Fruit fly (Drosophila melanogaster) whole organism, embryonic: Measurements from ENCODE around the gene CG2691.

Source experiments
- ATbp ChIP-seq: fragments of 200-800 bp; sonication (Bioruptor generic); optimal IDR thresholded peaks from 2 replicates; lab custom pipeline; 2017; ENCODE audit warnings: missing biosample characterization, mild to moderate bottlenecking, missing genetic modification characterization, missing genetic modification reagents
- Asciz ChIP-seq: fragments of 200-800 bp; sonication (Bioruptor generic); optimal IDR thresholded peaks from 2 replicates; lab custom pipeline; 2017; ENCODE audit warnings: missing biosample characterization, mild to moderate bottlenecking, missing genetic modification characterization, missing genetic modification reagents
- CG10543 ChIP-seq: fragments of 200-800 bp; sonication (Bioruptor generic); optimal IDR thresholded peaks from 3 replicates; lab custom pipeline; 2017; ENCODE audit warnings: missing biosample characterization, mild to moderate bottlenecking, missing genetic modification characterization, moderate library complexity
- CG11560 ChIP-seq: fragments of 200-800 bp; sonication (Bioruptor generic); IDR thresholded peaks from 3 replicates; pipeline ENCODE4 v1.3.6; 2022; ENCODE audit warnings: missing biosample characterization, missing genetic modification characterization
- CG12744 ChIP-seq: fragments of 200-800 bp; sonication (Bioruptor generic); optimal IDR thresholded peaks from 2 replicates; lab custom pipeline; 2016; ENCODE audit warnings: missing biosample characterization, missing genetic modification characterization
- CG13775 ChIP-seq: fragments of 200-800 bp; sonication (Bioruptor generic); optimal IDR thresholded peaks from 3 replicates; lab custom pipeline; 2017; ENCODE audit warnings: missing biosample characterization, mild to moderate bottlenecking, missing genetic modification characterization
- CG14965 ChIP-seq: fragments of 200-800 bp; sonication (Bioruptor generic); optimal IDR thresholded peaks from 2 replicates; lab custom pipeline; 2016; ENCODE audit warnings: missing biosample characterization, missing genetic modification characterization, borderline replicate concordance
- CG15011 ChIP-seq: fragments of 200-800 bp; sonication (Bioruptor generic); optimal IDR thresholded peaks from 3 replicates; lab custom pipeline; 2018; ENCODE audit warnings: missing biosample characterization, mild to moderate bottlenecking, missing genetic modification characterization
- CG15696 ChIP-seq: fragments of 200-800 bp; sonication (Bioruptor generic); optimal IDR thresholded peaks from 2 replicates; lab custom pipeline; 2019; ENCODE audit warnings: missing biosample characterization, mild to moderate bottlenecking, missing genetic modification characterization, moderate library complexity
- CG17328 ChIP-seq: fragments of 200-800 bp; sonication (Bioruptor generic); IDR thresholded peaks from 2 replicates; pipeline ENCODE4 v1.3.6; 2022; ENCODE audit warnings: missing biosample characterization, missing genetic modification characterization
- CG17359 ChIP-seq: fragments of 200-800 bp; sonication (Bioruptor generic); optimal IDR thresholded peaks from 3 replicates; lab custom pipeline; 2018; ENCODE audit warnings: missing biosample characterization, mild to moderate bottlenecking, missing genetic modification characterization, moderate library complexity
- CG17802 ChIP-seq: fragments of 200-800 bp; sonication (Bioruptor generic); optimal IDR thresholded peaks from 2 replicates; lab custom pipeline; 2018; ENCODE audit warnings: missing biosample characterization, mild to moderate bottlenecking, missing genetic modification characterization, moderate library complexity
- CG31365 ChIP-seq: fragments of 200-800 bp; sonication (Bioruptor generic); optimal IDR thresholded peaks from 2 replicates; lab custom pipeline; 2018; ENCODE audit warnings: missing biosample characterization, mild to moderate bottlenecking, missing genetic modification characterization
- CG32772 ChIP-seq: fragments of 200-800 bp; sonication (Bioruptor generic); IDR thresholded peaks from 2 replicates; pipeline ENCODE4 v1.3.6; 2022; ENCODE audit warnings: missing biosample characterization, missing genetic modification characterization
- CG5245 ChIP-seq: fragments of 200-800 bp; sonication (Bioruptor generic); optimal IDR thresholded peaks from 3 replicates; lab custom pipeline; 2016; ENCODE audit warnings: missing biosample characterization, missing genetic modification characterization
- CG9817 ChIP-seq: fragments of 200-800 bp; sonication (Bioruptor generic); optimal IDR thresholded peaks from 2 replicates; lab custom pipeline; 2018; ENCODE audit warnings: missing biosample characterization, mild to moderate bottlenecking, missing genetic modification characterization, moderate library complexity
- D19B ChIP-seq: fragments of 200-800 bp; sonication (Bioruptor generic); optimal IDR thresholded peaks from 2 replicates; lab custom pipeline; 2017; ENCODE audit warnings: missing biosample characterization, mild to moderate bottlenecking, missing genetic modification characterization
- Hr51 ChIP-seq, 2 experiments: fragments of 200-800 bp; sonication (Bioruptor generic); optimal IDR thresholded peaks; 2 replicates in 1 of 2; 3 replicates in 1 of 2; lab custom pipeline; 2016 to 2018; ENCODE audit warnings: missing biosample characterization in 2 of 2, missing genetic modification characterization in 2 of 2, mild to moderate bottlenecking in 1 of 2, moderate library complexity in 1 of 2
- Meics ChIP-seq: fragments of 200-800 bp; sonication (Bioruptor generic); optimal IDR thresholded peaks from 2 replicates; lab custom pipeline; 2017; ENCODE audit warnings: missing biosample characterization, mild to moderate bottlenecking, missing genetic modification characterization
- Mes4 ChIP-seq: fragments of 200-800 bp; sonication (Bioruptor generic); optimal IDR thresholded peaks from 2 replicates; lab custom pipeline; 2016; ENCODE audit warnings: missing biosample characterization, missing genetic modification characterization
- Six4 ChIP-seq: fragments of 200-800 bp; sonication (Bioruptor generic); optimal IDR thresholded peaks from 2 replicates; lab custom pipeline; 2016; ENCODE audit warnings: missing biosample characterization, missing genetic modification characterization
- Sry-β ChIP-seq: fragments of 200-800 bp; sonication (Bioruptor generic); optimal IDR thresholded peaks from 2 replicates; lab custom pipeline; 2018; ENCODE audit warnings: missing biosample characterization, mild to moderate bottlenecking, missing genetic modification characterization, moderate library complexity
- TFAM ChIP-seq: fragments of 200-800 bp; sonication (Bioruptor generic); optimal IDR thresholded peaks from 2 replicates; lab custom pipeline; 2017; ENCODE audit warnings: missing biosample characterization, missing genetic modification characterization, inconsistent platforms
- Taf1 ChIP-seq: fragments of 200-800 bp; sonication (Bioruptor generic); IDR thresholded peaks from 2 replicates; pipeline ENCODE4 v1.3.6; 2022; ENCODE audit warnings: missing biosample characterization, missing genetic modification characterization
- Tbp ChIP-seq: fragments of >200 bp; optimal IDR thresholded peaks from 2 replicates; lab custom pipeline; 2018; ENCODE audit warnings: missing biosample characterization, missing genetic modification characterization
- Xbp1 ChIP-seq: fragments of 200-800 bp; sonication (Bioruptor generic); optimal IDR thresholded peaks from 3 replicates; lab custom pipeline; 2016; ENCODE audit warnings: missing biosample characterization, mild to moderate bottlenecking, missing genetic modification characterization
- ap ChIP-seq: fragments of 200-800 bp; sonication (Bioruptor generic); IDR thresholded peaks from 2 replicates; pipeline ENCODE4 v1.3.6; 2022; ENCODE audit warnings: missing biosample characterization, missing genetic modification characterization
- bcd ChIP-seq: fragments of 200-800 bp; sonication (Bioruptor generic); optimal IDR thresholded peaks from 2 replicates; lab custom pipeline; 2017; ENCODE audit warnings: missing biosample characterization, mild to moderate bottlenecking, missing genetic modification characterization
- bsh ChIP-seq, 2 experiments: fragments of 200-800 bp; sonication (Bioruptor generic); optimal IDR thresholded peaks; 2 replicates each; lab custom pipeline; 2017 to 2018; ENCODE audit warnings: mild to moderate bottlenecking in 2 of 2, missing biosample characterization in 2 of 2, missing genetic modification characterization in 2 of 2, moderate library complexity in 1 of 2
- crp ChIP-seq, 2 experiments: fragments of 200-800 bp; sonication (Bioruptor generic); optimal IDR thresholded peaks; 2 replicates in 1 of 2; 3 replicates in 1 of 2; lab custom pipeline; 2017; ENCODE audit warnings: missing biosample characterization in 2 of 2, missing genetic modification characterization in 2 of 2, mild to moderate bottlenecking in 1 of 2, moderate library complexity in 1 of 2
- cwo ChIP-seq: fragments of 200-800 bp; sonication (Bioruptor generic); optimal IDR thresholded peaks from 3 replicates; lab custom pipeline; 2017; ENCODE audit warnings: missing biosample characterization, missing genetic modification characterization, mild to moderate bottlenecking, moderate library complexity, missing genetic modification reagents
- eve ChIP-seq, 2 experiments: fragments of >200 bp; optimal IDR thresholded peaks; 2 replicates each; lab custom pipeline; 2017; ENCODE audit warnings: missing biosample characterization in 2 of 2, missing genetic modification characterization in 2 of 2
- ewg ChIP-seq: fragments of 200-800 bp; sonication (Bioruptor generic); optimal IDR thresholded peaks from 3 replicates; lab custom pipeline; 2017; ENCODE audit warnings: mild to moderate bottlenecking, missing biosample characterization, missing genetic modification reagents, missing genetic modification characterization
- fd64A ChIP-seq: fragments of 200-800 bp; sonication (Bioruptor generic); optimal IDR thresholded peaks from 3 replicates; lab custom pipeline; 2018; ENCODE audit warnings: missing biosample characterization, mild to moderate bottlenecking, missing genetic modification characterization
- fru ChIP-seq: fragments of >200 bp; optimal IDR thresholded peaks from 2 replicates; lab custom pipeline; 2017
- gfzf ChIP-seq: fragments of 200-800 bp; sonication (Bioruptor generic); optimal IDR thresholded peaks from 2 replicates; lab custom pipeline; 2016; ENCODE audit warnings: missing biosample characterization, mild to moderate bottlenecking, missing genetic modification characterization, moderate library complexity
- grn ChIP-seq: fragments of 200-800 bp; sonication (Bioruptor generic); optimal IDR thresholded peaks from 3 replicates; lab custom pipeline; 2017; ENCODE audit warnings: missing biosample characterization, missing genetic modification characterization
- gsb-n ChIP-seq: fragments of 200-800 bp; sonication (Bioruptor generic); optimal IDR thresholded peaks from 3 replicates; lab custom pipeline; 2018; ENCODE audit warnings: missing biosample characterization, mild to moderate bottlenecking, missing genetic modification characterization
- inv ChIP-seq: fragments of 200-800 bp; sonication (Bioruptor generic); IDR thresholded peaks from 2 replicates; pipeline ENCODE4 v1.3.6; 2022; ENCODE audit warnings: missing biosample characterization, missing genetic modification characterization; ENCODE audit not compliant: partially characterized antibody
- kah ChIP-seq: fragments of 200-800 bp; sonication (Bioruptor generic); optimal IDR thresholded peaks from 2 replicates; lab custom pipeline; 2018; ENCODE audit warnings: missing biosample characterization, mild to moderate bottlenecking, missing genetic modification characterization
- lov ChIP-seq, 2 experiments: fragments of 200-800 bp in 1 of 2; fragments of >200 bp in 1 of 2; sonication (Bioruptor generic) in 1 of 2; IDR thresholded peaks in 1 of 2; optimal IDR thresholded peaks in 1 of 2; 2 replicates in 1 of 2; 3 replicates in 1 of 2; pipeline versions ENCODE4 v1.3.6 to Lab custom; 2017 to 2022; ENCODE audit warnings: missing biosample characterization in 1 of 2, missing genetic modification characterization in 1 of 2
- org-1 ChIP-seq: fragments of 200-800 bp; sonication (Bioruptor generic); optimal IDR thresholded peaks from 2 replicates; lab custom pipeline; 2017; ENCODE audit warnings: missing biosample characterization, missing genetic modification characterization
- peb ChIP-seq: fragments of 200-800 bp; sonication (Bioruptor generic); IDR thresholded peaks from 2 replicates; pipeline ENCODE4 v1.3.6; 2022; ENCODE audit warnings: missing biosample characterization, missing genetic modification characterization
- salm ChIP-seq: fragments of 200-800 bp; sonication (Bioruptor generic); optimal IDR thresholded peaks from 2 replicates; lab custom pipeline; 2018; ENCODE audit warnings: missing biosample characterization, mild to moderate bottlenecking, missing genetic modification characterization
- seq ChIP-seq: fragments of 200-800 bp; sonication (Bioruptor generic); IDR thresholded peaks from 2 replicates; pipeline ENCODE4 v1.3.6; 2022; ENCODE audit warnings: missing biosample characterization, missing genetic modification characterization
- tna ChIP-seq: fragments of 200-800 bp; sonication (Bioruptor generic); IDR thresholded peaks from 2 replicates; pipeline ENCODE4 v1.3.6; 2022; ENCODE audit warnings: missing biosample characterization, missing genetic modification characterization; ENCODE audit not compliant: partially characterized antibody
- tup ChIP-seq: fragments of 200-800 bp; sonication (Bioruptor generic); optimal IDR thresholded peaks from 2 replicates; lab custom pipeline; 2016; ENCODE audit warnings: missing biosample characterization, mild to moderate bottlenecking, missing genetic modification characterization, moderate library complexity

The CG2691 gene

dm6 chrX:13641115-13641890 is 17.1 kb upstream of the CG2691 start (continued):
- TF ChIP-seq CG5245 (peak; percentile 84), TFAM (peak; percentile 64), CG11560 (tag; lab: Robert Waterston, UW) (peak; percentile 85), seq (GFP tag; lab: Robert Waterston, UW) (peak; percentile 88), Hr51 (GFP tag; optimal IDR thresholded peaks at IDR 0.05; lab: Kevin White, UChicago) (peak; percentile 93), CG32772 (peak; percentile 89), CG9817 (tag; lab: Kevin White, UChicago) (peak; percentile 93), peb (GFP tag; lab: Robert Waterston, UW) (peak; percentile 62; the same call in 1 of the 2 replicates), fru (no peak), CG14965 (peak; percentile 70), org-1 (GFP tag; lab: Kevin White, UChicago) (peak; percentile 89), Six4 (peak; percentile 88), Sry-β (GFP tag; lab: Kevin White, UChicago) (peak; percentile 54), Xbp1 (GFP tag; lab: Kevin White, UChicago) (peak; percentile 95), lov (optimal IDR thresholded peaks at IDR 0.05; lab: Kevin White, UChicago) (no peak), lov (GFP tag; IDR thresholded peaks at IDR 0.05; lab: Robert Waterston, UW) (peak; percentile 88), inv (GFP tag; lab: Robert Waterston, UW) (no peak), bsh (GFP tag; optimal IDR thresholded peaks at IDR 0.05; lab: Kevin White, UChicago) (peak; percentile 78 to 91), Mes4 (GFP tag; lab: Kevin White, UChicago) (peak; percentile 89), CG31365 (peak; percentile 60), CG12744 (GFP tag; lab: Kevin White, UChicago) (peak; percentile 93), CG17359 (tag; lab: Kevin White, UChicago) (peak; percentile 93), CG15011 (GFP tag; lab: Kevin White, UChicago) (peak; percentile 87), ewg (GFP tag; lab: Kevin White, UChicago) (peak; percentile 84), gfzf (no peak), CG10543 (peak; percentile 64), Asciz (GFP tag; lab: Kevin White, UChicago) (peak; percentile 88), cwo (GFP tag; lab: Kevin White, UChicago) (peak; percentile 86), Tbp (GFP tag; lab: Kevin White, UChicago) (no peak), crp (GFP tag; optimal IDR thresholded peaks at IDR 0.05; lab: Kevin White, UChicago) (peak in 1 of 2 experiments; percentile 53), kah (GFP tag; lab: Kevin White, UChicago) (peak; percentile 39), CG13775 (GFP tag; lab: Kevin White, UChicago) (peak; percentile 91), D19B (peak; percentile 87), fd64A (peak; percentile 76), bcd (peak; percentile 92), eve (GFP tag; optimal IDR thresholded peaks at IDR 0.05; lab: Kevin White, UChicago) (peak in 1 of 2 experiments; percentile 97), salm (peak; percentile 82), tup (GFP tag; lab: Kevin White, UChicago) (peak; percentile 92), Taf1 (GFP tag; lab: Robert Waterston, UW) (peak; percentile 68; the same call in 1 of the 2 replicates), ATbp (GFP tag; lab: Kevin White, UChicago) (peak; percentile 88), CG15696 (tag; lab: Kevin White, UChicago) (peak; percentile 71), CG17802 (tag; lab: Kevin White, UChicago) (peak; percentile 73), tna (GFP tag; lab: Robert Waterston, UW) (no peak), ap (GFP tag; lab: Robert Waterston, UW) (peak; percentile 90), CG17328 (GFP tag; lab: Robert Waterston, UW) (peak; percentile 91), gsb-n (peak; percentile 69), Meics (GFP tag; lab: Kevin White, UChicago) (peak; percentile 94), grn (GFP tag; lab: Kevin White, UChicago) (peak; percentile 94)
